Worm (Caenorhabditis elegans) whole organism, L1 larva: ENCODE measurements around the gene F53C3.3.

Source experiments
- ceh-63 ChIP-seq: fragments of 200-800 bp; sonication (Bioruptor generic); optimal IDR thresholded peaks from 2 replicates; lab custom pipeline; 2018; ENCODE audit warnings: mild to moderate bottlenecking, missing genetic modification characterization, missing compliant biosample characterization
- ceh-82 ChIP-seq, 3 experiments: fragments of 150-350 bp in 1 of 3; sonication (generic microtip) in 2 of 3; optimal IDR thresholded peaks; 2 replicates each; lab custom pipeline; 2014 to 2017; ENCODE audit warnings: missing biosample characterization in 3 of 3, missing genetic modification characterization in 3 of 3
- ces-1 ChIP-seq: fragments of 150-350 bp; optimal IDR thresholded peaks from 2 replicates; lab custom pipeline; 2014; ENCODE audit warnings: missing biosample characterization, missing genetic modification reagents, missing genetic modification characterization
- hpl-2 ChIP-seq: fragments of 150-350 bp; optimal IDR thresholded peaks from 2 replicates; lab custom pipeline; 2014; ENCODE audit warnings: missing biosample characterization, missing genetic modification reagents, missing genetic modification characterization
- lin-13 ChIP-seq: fragments of 150-350 bp; optimal IDR thresholded peaks from 2 replicates; lab custom pipeline; 2014; ENCODE audit warnings: missing biosample characterization, missing genetic modification reagents, missing genetic modification characterization
- mdl-1 ChIP-seq, 2 experiments: fragments of 150-350 bp; optimal IDR thresholded peaks; 2 replicates each; lab custom pipeline; 2014 to 2017; ENCODE audit warnings: missing biosample characterization in 2 of 2, missing genetic modification characterization in 2 of 2, inconsistent platforms in 1 of 2
- mep-1 ChIP-seq: fragments of 150-350 bp; optimal IDR thresholded peaks from 2 replicates; lab custom pipeline; 2014; ENCODE audit warnings: missing biosample characterization, missing genetic modification characterization
- nhr-12 ChIP-seq: sonication (generic microtip); optimal IDR thresholded peaks from 2 replicates; lab custom pipeline; 2017; ENCODE audit warnings: missing biosample characterization, missing genetic modification characterization
- pag-3 ChIP-seq: sonication (generic microtip); optimal IDR thresholded peaks from 2 replicates; lab custom pipeline; 2017; ENCODE audit warnings: missing genetic modification characterization, mild to moderate bottlenecking, missing compliant biosample characterization, antibody characterized with exemption, borderline replicate concordance; ENCODE audit not compliant: insufficient read depth
- sox-4 ChIP-seq: sonication (generic microtip); optimal IDR thresholded peaks from 2 replicates; lab custom pipeline; 2016; ENCODE audit warnings: missing genetic modification characterization, missing compliant biosample characterization

- no peak for TF ChIP-seq pag-3 (tag; lab: Kevin White, UChicago)
- no peak for TF ChIP-seq mdl-1 (tag; optimal IDR thresholded peaks at IDR 0.05; lab: Kevin White, UChicago)
- no peak for TF ChIP-seq ceh-63 (GFP tag; lab: Kevin White, UChicago)
- no peak for TF ChIP-seq lin-13
- TF ChIP-seq mep-1 (tag; lab: Kevin White, UChicago) = no peak
- TF ChIP-seq ces-1 = no peak
- TF ChIP-seq sox-4 (tag; lab: Kevin White, UChicago) = no peak
- TF ChIP-seq hpl-2 (GFP tag; lab: Kevin White, UChicago) = no peak
- TF ChIP-seq nhr-12 = no peak
- no peak for TF ChIP-seq ceh-82 (tag; optimal IDR thresholded peaks at IDR 0.05; lab: Kevin White, UChicago)
Observed at ce11 chrII:3952967-3953366, 50.3 kb downstream of the F53C3.3 start.
